Worm (Caenorhabditis elegans): ENCODE measurements around the gene ubc-24.

The ubc-24 gene

DNA sequence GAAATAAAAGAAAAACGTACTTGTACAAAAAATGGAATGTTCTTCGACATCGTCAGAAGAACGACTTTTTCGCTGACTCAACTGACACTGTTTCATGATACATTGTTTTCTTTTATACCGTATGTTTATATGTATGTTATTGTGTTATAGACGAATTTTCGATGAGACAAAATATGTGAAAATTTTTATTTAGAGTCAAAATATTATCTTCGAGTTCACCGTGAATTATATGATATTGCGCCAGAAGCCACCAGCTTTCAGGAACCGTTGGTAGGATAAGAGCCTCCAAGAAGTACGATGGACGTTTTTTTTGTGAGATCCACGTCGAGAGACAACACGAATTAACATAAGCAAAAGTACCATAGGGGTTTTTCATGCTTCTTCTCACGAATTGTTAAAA, 50.7 kb downstream of the ubc-24 start, which contains the start of gene F22B5.6:
F22B5.6 (minus strand) TSS at position 101 of the 400 bp plus-strand sequence.
- TF ChIP-seq nhr-77 (tag; optimal IDR thresholded peaks at IDR 0.05) (no peak), dmd-6 (GFP tag; IDR thresholded peaks at IDR 0.05) (no peak), ceh-28 (tag; optimal IDR thresholded peaks at IDR 0.05) (no peak), hlh-11 (tag; optimal IDR thresholded peaks at IDR 0.05) (no peak), hif-1 (tag; optimal IDR thresholded peaks at IDR 0.05) (no peak), daf-8 (GFP tag; IDR thresholded peaks at IDR 0.05) (no peak), tra-1 (GFP tag; IDR thresholded peaks at IDR 0.05) (no peak), T26A8.4 (GFP tag; IDR thresholded peaks at IDR 0.05) (no peak), ceh-62 (tag; optimal IDR thresholded peaks at IDR 0.05) (no peak), spr-3 (GFP tag; optimal IDR thresholded peaks at IDR 0.05) (no peak), lim-7 (GFP tag; IDR thresholded peaks at IDR 0.05) (no peak), lin-1 (GFP tag; IDR thresholded peaks at IDR 0.05) (no peak), egl-43 (GFP tag; IDR thresholded peaks at IDR 0.05) (no peak), ztf-7 (tag; optimal IDR thresholded peaks at IDR 0.05) (no peak)

Measured in whole organism, L4 larva.